Fruit fly (Drosophila melanogaster): Measurements from ENCODE around the gene CG18641.

The CG18641 gene

dm6 chr2L:2454644-2455043 lies 39.5 kb upstream of the CG18641 start:
- TF ChIP-seq OdsH (GFP tag; optimal IDR thresholded peaks at IDR 0.05) = no peak
- no peak for TF ChIP-seq Vsx2 (GFP tag; optimal IDR thresholded peaks at IDR 0.05; ENCODE audit: partially characterized antibody)
- peak in 1 of 2 experiments; percentile 47 for TF ChIP-seq dl (GFP tag; optimal IDR thresholded peaks at IDR 0.05; ENCODE audit: insufficient read depth in 1 of 2, partially characterized antibody in 2 of 2)

dm6 chr2L:2453818-2454217 lies 38.7 kb upstream of the CG18641 start:
- TF ChIP-seq brk (GFP tag; optimal IDR thresholded peaks at IDR 0.05) = no peak
- TF ChIP-seq psq (GFP tag; optimal IDR thresholded peaks at IDR 0.05) = no peak
- TF ChIP-seq Rel (GFP tag; optimal IDR thresholded peaks at IDR 0.05) = no peak
- TF ChIP-seq Rel (tag; optimal IDR thresholded peaks at IDR 0.05) = no peak
- TF ChIP-seq OdsH (GFP tag; optimal IDR thresholded peaks at IDR 0.05) = no peak
- TF ChIP-seq sv (GFP tag; optimal IDR thresholded peaks at IDR 0.05) = no peak
- TF ChIP-seq Mio (GFP tag; optimal IDR thresholded peaks at IDR 0.05) = no peak
- no peak for TF ChIP-seq rgr (GFP tag; optimal IDR thresholded peaks at IDR 0.05)
- TF ChIP-seq h (GFP tag; optimal IDR thresholded peaks at IDR 0.05) = no peak
- no peak for TF ChIP-seq dsf (GFP tag; optimal IDR thresholded peaks at IDR 0.05; ENCODE audit: borderline replicate concordance)
- TF ChIP-seq Hnf4 (GFP tag; optimal IDR thresholded peaks at IDR 0.05) = no peak
- TF ChIP-seq Sp1 (GFP tag; optimal IDR thresholded peaks at IDR 0.05) = no peak
- no peak for TF ChIP-seq Hr78 (GFP tag; optimal IDR thresholded peaks at IDR 0.05)

DNA sequence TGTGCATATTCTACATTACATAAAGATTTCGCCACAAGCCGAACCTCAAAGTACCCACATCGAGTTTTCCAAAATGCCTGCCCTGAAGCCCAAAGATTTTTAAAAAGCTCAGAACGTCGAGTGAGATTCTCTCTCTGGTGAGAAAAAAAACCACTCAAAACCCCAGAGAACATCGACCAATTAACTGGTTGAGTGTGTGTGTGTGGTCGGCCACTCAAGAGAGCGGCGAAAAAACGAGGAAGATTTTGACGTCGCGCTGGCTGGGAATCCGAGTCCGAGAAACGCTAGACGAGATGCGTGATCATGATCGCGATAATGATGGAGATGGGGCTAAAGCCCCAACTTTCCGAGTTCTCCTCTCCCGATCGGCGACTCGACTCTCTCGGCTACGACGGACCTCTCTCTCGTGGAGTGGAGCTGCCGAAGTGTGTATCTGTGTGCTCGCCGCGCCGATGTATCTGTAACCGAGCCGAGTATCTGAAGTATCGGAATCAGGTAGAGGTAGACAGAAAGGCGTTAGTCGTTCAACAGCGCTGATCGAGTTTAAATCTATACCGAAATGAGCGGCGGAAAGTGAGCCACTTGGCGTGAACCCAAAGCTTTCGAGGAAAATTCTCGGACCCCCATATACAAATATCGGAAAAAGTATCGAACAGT lies 35.7 kb upstream of the CG18641 start:
- TF ChIP-seq psq (GFP tag; optimal IDR thresholded peaks at IDR 0.05) (no peak), brk (GFP tag; optimal IDR thresholded peaks at IDR 0.05) (no peak), dl (GFP tag; optimal IDR thresholded peaks at IDR 0.05; ENCODE audit: insufficient read depth in 1 of 2, partially characterized antibody in 2 of 2) (peak; percentile 36 to 75), Dif (GFP tag; optimal IDR thresholded peaks at IDR 0.05; ENCODE audit: partially characterized antibody) (peak; percentile 77), Vsx2 (GFP tag; optimal IDR thresholded peaks at IDR 0.05; ENCODE audit: partially characterized antibody) (peak; percentile 3)

- TF ChIP-seq CG32264 (GFP tag; optimal IDR thresholded peaks at IDR 0.05) (no peak), GATAd (GFP tag; optimal IDR thresholded peaks at IDR 0.05) (no peak), jim (GFP tag; optimal IDR thresholded peaks at IDR 0.05) (no peak)
Measured at dm6 chr2L:2449665-2450064, 34.5 kb upstream of the CG18641 start.

DNA sequence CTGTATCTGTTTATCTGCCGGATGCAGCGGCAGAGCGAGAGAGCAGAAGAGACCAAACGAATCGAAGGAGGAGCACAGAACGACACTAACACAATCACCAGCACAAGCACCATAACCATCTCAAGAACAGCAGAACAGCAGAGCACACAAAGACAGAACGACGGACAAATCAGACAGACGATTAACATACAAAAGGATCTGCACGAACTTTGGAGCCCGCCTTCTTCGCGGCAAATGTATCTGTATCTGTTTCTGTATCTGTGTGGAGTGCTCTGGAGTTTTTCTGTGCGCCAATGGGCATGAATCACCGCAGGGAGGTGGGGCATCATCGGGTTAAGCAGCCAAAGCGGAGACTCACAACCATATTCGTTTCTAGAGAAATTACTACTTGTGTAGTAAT lies 33.4 kb upstream of the CG18641 start:
- no peak for TF ChIP-seq OdsH (GFP tag; optimal IDR thresholded peaks at IDR 0.05)
- TF ChIP-seq Hr83 (GFP tag; optimal IDR thresholded peaks at IDR 0.05; ENCODE audit: poor library complexity, severe bottlenecking) = no peak
- peak; percentile 1 for TF ChIP-seq Vsx2 (GFP tag; optimal IDR thresholded peaks at IDR 0.05; ENCODE audit: partially characterized antibody)
- no peak for TF ChIP-seq Mio (GFP tag; optimal IDR thresholded peaks at IDR 0.05)

DNA sequence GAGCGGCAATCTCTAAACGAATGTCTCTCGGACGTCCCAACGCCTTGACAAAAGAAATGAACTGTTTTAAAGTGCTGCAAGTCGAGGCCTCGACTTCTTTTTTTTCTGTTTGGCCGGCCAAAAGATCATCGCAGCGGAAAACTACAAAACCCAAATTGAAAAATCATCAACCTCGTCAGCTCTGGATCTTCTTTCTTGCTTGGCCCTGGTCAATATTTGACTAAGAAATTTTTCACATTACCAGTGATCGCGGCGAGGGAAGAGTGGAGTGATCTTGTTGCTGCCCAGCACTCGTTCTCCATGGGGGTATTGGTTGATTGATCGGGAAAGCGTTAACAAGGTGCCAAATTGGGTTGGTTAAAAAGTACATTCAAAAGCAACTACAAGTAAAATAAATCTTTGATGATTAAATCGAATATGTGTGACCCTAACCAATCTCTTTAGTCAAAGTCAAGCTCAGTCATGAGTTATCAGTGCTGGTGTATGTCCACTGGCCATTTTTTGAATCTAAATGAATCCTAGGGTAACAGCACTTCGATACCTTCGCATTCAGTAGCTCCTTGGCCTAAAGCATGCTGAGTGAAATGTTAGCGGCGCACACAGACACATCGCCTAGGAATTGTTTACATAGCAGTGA lies 23.6 kb upstream of the CG18641 start:
- TF ChIP-seq Hnf4 (GFP tag; optimal IDR thresholded peaks at IDR 0.05) (no peak), ey (GFP tag; optimal IDR thresholded peaks at IDR 0.05) (no peak), Abd-B (GFP tag; optimal IDR thresholded peaks at IDR 0.05) (no peak), dsf (GFP tag; optimal IDR thresholded peaks at IDR 0.05; ENCODE audit: borderline replicate concordance) (no peak), Myc (optimal IDR thresholded peaks at IDR 0.05) (no peak), Jra (GFP tag; optimal IDR thresholded peaks at IDR 0.05) (no peak), h (GFP tag; optimal IDR thresholded peaks at IDR 0.05) (no peak), psq (GFP tag; optimal IDR thresholded peaks at IDR 0.05) (no peak), Mio (GFP tag; optimal IDR thresholded peaks at IDR 0.05) (no peak), HLH106 (tag; optimal IDR thresholded peaks at IDR 0.05) (no peak), Hr78 (GFP tag; optimal IDR thresholded peaks at IDR 0.05) (no peak), brk (GFP tag; optimal IDR thresholded peaks at IDR 0.05) (no peak)

DNA sequence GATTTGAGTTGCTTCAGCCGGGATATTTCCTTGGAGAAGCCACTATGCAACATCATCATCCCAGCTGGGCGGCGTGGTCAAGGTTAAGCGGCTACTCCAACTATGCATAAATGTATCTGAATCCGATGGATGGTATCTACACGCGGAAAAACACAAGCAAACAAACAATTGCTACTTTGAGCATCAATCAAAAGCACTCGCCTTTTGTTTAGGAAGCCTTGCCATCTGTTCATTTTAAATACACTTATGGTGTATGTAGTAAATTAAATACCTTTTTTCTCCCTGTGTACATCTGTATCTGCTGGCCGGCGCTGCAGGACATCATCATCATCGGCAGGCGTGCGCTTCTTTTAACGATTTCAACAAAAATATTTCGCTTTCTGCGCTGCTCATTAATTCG lies 21.1 kb upstream of the CG18641 start:
- TF ChIP-seq h (GFP tag; optimal IDR thresholded peaks at IDR 0.05) (peak; percentile 36), fru (GFP tag; optimal IDR thresholded peaks at IDR 0.05) (peak; percentile 6), Hr78 (GFP tag; optimal IDR thresholded peaks at IDR 0.05) (no peak), foxo (GFP tag; optimal IDR thresholded peaks at IDR 0.05) (peak in 1 of 2 experiments; percentile 9), br (GFP tag; optimal IDR thresholded peaks at IDR 0.05) (no peak), Hnf4 (GFP tag; optimal IDR thresholded peaks at IDR 0.05) (no peak)

Measured in whole organism, wandering third instar larva.